Worm (Caenorhabditis elegans): ENCODE results near the gene mam-7.

ce11 chrIII:9932091-9932490, 39.1 kb downstream of the mam-7 start, which contains the start of gene dec-7:
- TF ChIP-seq ceh-14 (tag; optimal IDR thresholded peaks at IDR 0.05) (no peak), rnt-1 (tag; optimal IDR thresholded peaks at IDR 0.05) (no peak), F13H6.1 (tag; optimal IDR thresholded peaks at IDR 0.05) (no peak)

All from whole organism, late embryonic.